Worm (Caenorhabditis elegans) whole organism, early embryonic: Measurements from ENCODE around the gene hex-2.
"Not testable (repeated sequence)": the region's sequence is repeated elsewhere in the genome, so short reads cannot be mapped to it uniquely, and the experiment has no call there.

Experiments used
- B0310.2 ChIP-seq: sonication (generic microtip); optimal IDR thresholded peaks from 2 replicates; lab custom pipeline; 2016; ENCODE audit warnings: mild to moderate bottlenecking, missing genetic modification characterization, missing compliant biosample characterization
- F13C5.2 ChIP-seq: sonication (generic microtip); optimal IDR thresholded peaks from 2 replicates; lab custom pipeline; 2017; ENCODE audit warnings: mild to moderate bottlenecking, missing genetic modification characterization, inconsistent platforms, missing compliant biosample characterization
- aly-1 ChIP-seq: sonication (generic microtip); optimal IDR thresholded peaks from 2 replicates; lab custom pipeline; 2016; ENCODE audit warnings: missing genetic modification characterization, missing compliant biosample characterization
- ama-1 ChIP-seq: fragments of 150-350 bp; optimal IDR thresholded peaks from 2 replicates; lab custom pipeline; 2014
- ceh-13 ChIP-seq: fragments of 200-800 bp; sonication (Bioruptor generic); optimal IDR thresholded peaks from 2 replicates; lab custom pipeline; 2018; ENCODE audit warnings: mild to moderate bottlenecking, missing genetic modification characterization, missing compliant biosample characterization
- ceh-36 ChIP-seq: sonication (generic microtip); optimal IDR thresholded peaks from 2 replicates; lab custom pipeline; 2016; ENCODE audit warnings: missing genetic modification characterization, inconsistent platforms, missing compliant biosample characterization
- ets-7 ChIP-seq: sonication (generic microtip); optimal IDR thresholded peaks from 2 replicates; lab custom pipeline; 2016; ENCODE audit warnings: missing genotype, missing genetic modification characterization, missing compliant biosample characterization
- flt-1 ChIP-seq: fragments of 200-800 bp; sonication (Bioruptor generic); IDR thresholded peaks from 2 replicates; pipeline ENCODE4 v1.3.6; 2022; ENCODE audit warnings: missing genetic modification characterization, missing compliant biosample characterization
- hmbx-1 ChIP-seq: sonication (generic microtip); optimal IDR thresholded peaks from 2 replicates; lab custom pipeline; 2016; ENCODE audit warnings: mild to moderate bottlenecking, missing genetic modification characterization, missing compliant biosample characterization
- hmg-4 ChIP-seq: fragments of 200-800 bp; sonication (Bioruptor generic); optimal IDR thresholded peaks from 2 replicates; lab custom pipeline; 2018; ENCODE audit warnings: mild to moderate bottlenecking, missing genetic modification characterization, missing compliant biosample characterization
- hnd-1 ChIP-seq: sonication (generic microtip); optimal IDR thresholded peaks from 2 replicates; lab custom pipeline; 2016; ENCODE audit warnings: missing genetic modification characterization, missing compliant biosample characterization
- pes-1 ChIP-seq: fragments of 200-800 bp; sonication (Bioruptor generic); IDR thresholded peaks from 2 replicates; pipeline ENCODE4 v1.3.6; 2022; ENCODE audit warnings: missing genetic modification reagents, missing genetic modification characterization, missing compliant biosample characterization
- scrt-1 ChIP-seq: fragments of 200-800 bp; sonication (Bioruptor generic); IDR thresholded peaks from 2 replicates; pipeline ENCODE4 v1.3.6; 2022; ENCODE audit warnings: missing genetic modification characterization, missing compliant biosample characterization
- sea-1 ChIP-seq: fragments of 200-800 bp; sonication (Bioruptor generic); conservative IDR thresholded peaks from 2 replicates; pipeline ENCODE4 v1.3.6; 2022; ENCODE audit warnings: missing genetic modification characterization, missing compliant biosample characterization
- tbx-11 ChIP-seq: fragments of 200-800 bp; sonication (Bioruptor generic); IDR thresholded peaks from 2 replicates; pipeline ENCODE4 v1.3.6; 2022; ENCODE audit warnings: missing genetic modification characterization, missing compliant biosample characterization
- tbx-37 ChIP-seq: fragments of 200-800 bp; sonication (Bioruptor generic); conservative IDR thresholded peaks from 2 replicates; pipeline ENCODE4 v1.3.6; 2022; ENCODE audit warnings: missing genetic modification reagents, missing genetic modification characterization, missing compliant biosample characterization
- tra-4 ChIP-seq: sonication (generic microtip); optimal IDR thresholded peaks from 2 replicates; lab custom pipeline; 2017; ENCODE audit warnings: missing genetic modification characterization, missing compliant biosample characterization

Gene hex-2

DNA sequence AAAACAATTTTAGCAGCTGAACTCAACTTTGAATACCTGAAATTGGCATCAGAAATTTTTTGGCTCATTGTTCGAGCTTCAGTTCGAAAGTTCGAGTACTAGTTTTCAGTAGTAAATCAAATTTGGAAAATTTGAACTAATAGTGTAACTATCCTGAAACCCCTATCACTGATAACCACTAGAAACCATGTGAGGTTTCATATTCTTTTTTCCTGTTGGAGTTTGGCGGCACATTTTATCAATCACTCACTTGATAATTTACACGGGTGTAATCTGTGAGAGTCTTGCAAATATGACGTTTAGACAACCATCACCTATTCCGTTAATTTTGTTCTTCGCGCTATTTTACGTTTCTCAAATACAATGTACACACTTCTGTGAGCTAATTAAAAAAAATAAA lies 6.9 kb upstream of the hex-2 start, which contains the start of gene C14C11.4:
Gene C14C11.4 (plus strand): TSS at position 252 of the 400 bp plus-strand sequence.
- TF ChIP-seq hmg-4 = no peak
- no peak for TF ChIP-seq aly-1 (tag; lab: Kevin White, UChicago)
- no peak for TF ChIP-seq tbx-37
- TF ChIP-seq scrt-1 (GFP tag; lab: Robert Waterston, UW) = no peak
- TF ChIP-seq flt-1 (GFP tag; lab: Robert Waterston, UW) = no peak
- no peak for TF ChIP-seq hmbx-1 (tag; lab: Kevin White, UChicago)
- TF ChIP-seq ama-1 (lab: Kevin White, UChicago) = no peak
- no peak for TF ChIP-seq tra-4 (tag; lab: Kevin White, UChicago)
- TF ChIP-seq ceh-36 (tag; lab: Kevin White, UChicago) = no peak
- no peak for TF ChIP-seq B0310.2 (tag; lab: Kevin White, UChicago)

DNA sequence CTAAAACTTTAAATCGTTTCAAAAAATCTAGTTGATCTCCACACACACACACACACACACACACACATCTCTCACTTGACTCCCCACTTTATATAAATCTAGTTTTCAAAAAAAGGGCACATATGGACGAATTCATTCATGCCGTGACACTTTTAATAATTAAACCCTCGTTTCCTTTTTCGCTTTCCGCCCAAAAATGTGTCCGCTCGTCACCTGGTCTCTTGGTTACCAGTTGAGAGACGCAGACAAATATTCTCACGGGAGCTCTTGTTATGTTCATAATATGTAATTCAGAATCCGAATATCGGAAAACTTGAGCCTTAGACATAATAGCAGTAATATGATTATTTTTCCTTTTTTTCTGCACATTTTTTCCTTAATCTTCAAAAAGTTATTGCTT lies 2.3 kb upstream of the hex-2 start:
- no peak for TF ChIP-seq ceh-36 (tag; lab: Kevin White, UChicago)
- no peak for TF ChIP-seq ama-1 (lab: Kevin White, UChicago)
- no peak for TF ChIP-seq pes-1 (GFP tag; lab: Robert Waterston, UW)
- TF ChIP-seq hmg-4 = no peak
- no peak for TF ChIP-seq tbx-11 (GFP tag; lab: Robert Waterston, UW)
- no peak for TF ChIP-seq B0310.2 (tag; lab: Kevin White, UChicago)
- TF ChIP-seq hmbx-1 (tag; lab: Kevin White, UChicago) = no peak
- no peak for TF ChIP-seq F13C5.2
- TF ChIP-seq hnd-1 (tag; lab: Kevin White, UChicago) = no peak
- TF ChIP-seq aly-1 (tag; lab: Kevin White, UChicago) = no peak
- no peak for TF ChIP-seq scrt-1 (GFP tag; lab: Robert Waterston, UW)

DNA sequence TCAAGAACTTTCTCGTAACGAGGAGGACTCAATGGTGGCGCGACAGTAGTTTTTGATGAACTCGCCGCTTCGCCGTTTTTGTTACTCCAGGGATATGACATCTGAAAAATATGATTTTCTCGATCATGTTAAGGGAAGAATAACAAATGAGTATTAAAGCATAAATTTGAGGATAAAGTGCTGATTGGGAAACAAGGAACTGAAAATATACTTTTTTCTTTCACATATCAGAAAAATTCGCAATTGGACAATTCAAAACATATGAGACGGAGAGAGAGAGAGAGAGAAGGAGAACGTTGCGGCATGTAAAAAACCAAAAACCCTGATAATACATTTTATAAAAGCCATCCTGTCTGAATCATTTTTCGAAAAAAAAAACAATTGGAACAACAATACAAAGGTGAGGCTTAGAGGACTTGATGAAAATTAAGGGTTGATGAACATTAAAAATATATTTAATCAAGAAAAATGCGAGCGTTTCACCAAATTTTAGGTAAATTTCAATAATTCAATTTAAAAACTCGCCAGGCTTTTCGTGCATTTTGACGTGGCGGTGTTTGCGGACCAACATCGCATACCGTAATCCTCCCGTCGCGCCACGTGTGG lies 6.5 kb downstream of the hex-2 start, which contains the start of the genes mut-14 and C14C11.2:
Gene mut-14 (minus strand): TSS at position 101 of the 606 bp plus-strand sequence.
Gene C14C11.2 (plus strand): TSS at position 556 of the 606 bp plus-strand sequence.
- no peak for TF ChIP-seq aly-1 (tag; lab: Kevin White, UChicago)
- TF ChIP-seq hmg-4 = no peak
- TF ChIP-seq F13C5.2 = no peak
- no peak for TF ChIP-seq ama-1 (lab: Kevin White, UChicago)
- no peak for TF ChIP-seq flt-1 (GFP tag; lab: Robert Waterston, UW)
- no peak for TF ChIP-seq hnd-1 (tag; lab: Kevin White, UChicago)
- no peak for TF ChIP-seq tbx-11 (GFP tag; lab: Robert Waterston, UW)
- no peak for TF ChIP-seq hmbx-1 (tag; lab: Kevin White, UChicago)
- TF ChIP-seq tbx-37 = no peak
- no peak for TF ChIP-seq ets-7 (tag; lab: Kevin White, UChicago)
- TF ChIP-seq scrt-1 (GFP tag; lab: Robert Waterston, UW) = no peak
- no peak for TF ChIP-seq pes-1 (GFP tag; lab: Robert Waterston, UW)
- no peak for TF ChIP-seq ceh-36 (tag; lab: Kevin White, UChicago)
- TF ChIP-seq tra-4 (tag; lab: Kevin White, UChicago) = no peak
- no peak for TF ChIP-seq ceh-13

DNA sequence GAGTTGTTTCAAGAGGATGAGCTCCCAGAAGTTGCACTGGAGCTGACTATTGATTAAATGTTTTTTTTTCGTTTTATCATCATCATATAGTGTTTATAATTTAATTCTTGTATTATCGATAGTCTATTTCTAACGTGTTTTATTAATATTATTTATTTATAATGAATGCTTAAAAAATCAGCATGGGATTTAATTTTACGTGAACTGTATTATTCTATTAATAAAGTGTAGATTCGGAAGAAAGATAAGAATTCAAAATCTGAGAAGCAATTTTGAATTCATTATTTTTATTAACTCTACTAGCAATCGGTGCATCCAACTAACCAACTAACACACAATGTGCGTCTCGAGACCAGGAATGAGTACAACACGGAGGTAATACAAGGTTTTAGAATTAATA lies 9.1 kb downstream of the hex-2 start, which contains the start of gene C14C11.1:
Gene C14C11.1 (plus strand): TSS at position 301 of the 400 bp plus-strand sequence.
- not testable (repeated sequence) for TF ChIP-seq hnd-1, tra-4, B0310.2 (tag; lab: Kevin White, UChicago)

DNA sequence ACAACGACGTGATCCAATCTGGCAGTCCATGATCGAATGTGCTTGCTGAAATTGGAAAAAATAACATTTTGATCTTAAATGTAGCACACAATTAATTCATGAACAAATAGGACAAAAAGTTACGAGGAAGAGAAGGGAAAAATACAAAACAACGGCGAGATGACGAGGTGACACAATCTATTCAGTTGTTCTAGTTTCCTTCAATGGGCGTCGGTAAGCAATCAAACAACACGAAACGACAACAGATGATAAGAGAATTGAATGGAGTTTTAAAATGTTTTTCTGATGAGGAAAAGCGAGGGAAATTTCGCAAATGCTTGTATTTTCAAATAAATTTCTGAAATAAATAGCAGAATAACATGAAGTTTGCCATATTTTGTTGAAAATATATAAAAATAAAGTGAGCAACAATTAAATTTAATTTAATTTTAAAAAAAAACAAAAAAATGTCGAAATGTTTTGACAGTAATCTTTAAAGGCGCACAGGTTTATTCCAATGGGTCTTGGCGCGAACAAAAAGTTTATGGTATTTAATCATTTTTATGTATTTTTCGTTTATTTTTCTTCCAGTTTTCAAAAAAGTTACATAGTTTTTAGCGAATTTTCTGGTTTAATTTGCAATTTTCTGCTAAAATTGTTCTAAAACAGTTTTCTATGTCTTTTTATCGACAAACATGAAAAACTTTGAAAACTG lies 11.9 kb downstream of the hex-2 start, which contains the start of gene C14C11.7:
Gene C14C11.7 (minus strand): TSS at position 51 of the 694 bp plus-strand sequence.
- TF ChIP-seq tbx-37 (no peak), tbx-11 (GFP tag; lab: Robert Waterston, UW) (no peak), B0310.2 (tag; lab: Kevin White, UChicago) (no peak), ets-7 (tag; lab: Kevin White, UChicago) (no peak), ama-1 (lab: Kevin White, UChicago) (no peak), F13C5.2 (no peak), pes-1 (GFP tag; lab: Robert Waterston, UW) (no peak), sea-1 (GFP tag; lab: Robert Waterston, UW) (no peak), ceh-36 (tag; lab: Kevin White, UChicago) (no peak), hmg-4 (no peak), scrt-1 (GFP tag; lab: Robert Waterston, UW) (no peak), flt-1 (GFP tag; lab: Robert Waterston, UW) (no peak)

DNA sequence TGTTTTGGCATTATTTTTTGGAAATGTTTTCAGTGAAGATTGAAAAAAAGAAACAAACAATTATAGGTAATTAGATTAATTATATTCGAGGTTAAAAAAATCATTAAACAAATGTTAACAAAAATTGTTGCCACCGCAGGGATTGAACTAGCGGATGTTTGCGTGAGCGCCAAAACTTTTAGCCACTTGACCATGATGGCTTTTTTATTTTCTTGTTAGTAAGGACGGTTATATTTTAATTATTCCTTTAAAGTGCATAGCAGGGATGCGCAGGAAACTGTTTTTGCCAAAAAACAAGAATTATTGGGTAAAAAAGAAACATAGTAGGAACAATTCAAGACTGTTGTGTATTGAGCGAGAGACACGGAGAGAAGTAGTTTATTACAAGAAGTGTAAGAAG lies 13.1 kb downstream of the hex-2 start:
- TF ChIP-seq hmbx-1 (tag; lab: Kevin White, UChicago) = no peak
- peak; percentile 29; the same call in 1 of the 2 replicates for TF ChIP-seq pes-1 (GFP tag; lab: Robert Waterston, UW)

DNA sequence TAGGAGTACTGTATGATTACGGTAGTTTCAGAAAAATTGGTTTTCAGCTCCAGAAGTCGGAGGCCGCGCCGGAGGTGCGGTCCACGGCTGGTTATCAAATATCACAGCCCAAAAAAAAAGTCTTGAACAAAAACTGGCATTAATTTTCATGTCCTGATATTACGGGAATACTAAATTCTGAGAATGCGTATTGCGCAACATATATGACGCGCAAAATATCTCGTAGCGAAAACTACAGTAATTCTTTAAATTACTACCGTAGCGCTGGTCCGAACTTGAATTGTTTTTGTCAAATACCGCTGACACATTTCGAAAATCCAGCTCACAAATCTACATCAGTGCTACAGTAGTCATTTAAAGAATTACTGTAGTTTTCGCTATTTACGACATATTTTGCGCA lies 14.7 kb downstream of the hex-2 start:
- TF ChIP-seq ets-7 (tag; lab: Kevin White, UChicago) (no peak), ama-1 (lab: Kevin White, UChicago) (no peak), sea-1 (GFP tag; lab: Robert Waterston, UW) (no peak), tbx-11 (GFP tag; lab: Robert Waterston, UW) (no peak), tra-4 (tag; lab: Kevin White, UChicago) (no peak), pes-1 (GFP tag; lab: Robert Waterston, UW) (no peak), scrt-1 (GFP tag; lab: Robert Waterston, UW) (no peak), flt-1 (GFP tag; lab: Robert Waterston, UW) (no peak), hmg-4 (no peak), hnd-1 (tag; lab: Kevin White, UChicago) (no peak), ceh-13 (no peak), B0310.2 (tag; lab: Kevin White, UChicago) (no peak)
